Worm (Caenorhabditis elegans) whole organism, late embryonic: ENCODE results near the gene cat-2.

Experiments
- C38D4.7 ChIP-seq: fragments of 200-800 bp; sonication (Bioruptor generic); optimal IDR thresholded peaks from 2 replicates; lab custom pipeline; 2018; ENCODE audit warnings: mild to moderate bottlenecking, missing genetic modification characterization, moderate library complexity, missing compliant biosample characterization
- F13H6.1 ChIP-seq: sonication (generic microtip); optimal IDR thresholded peaks from 2 replicates; lab custom pipeline; 2016; ENCODE audit warnings: missing genetic modification characterization, missing compliant biosample characterization
- Y22D7AL.16 ChIP-seq: sonication (generic microtip); optimal IDR thresholded peaks from 2 replicates; lab custom pipeline; 2016; ENCODE audit warnings: missing genetic modification characterization, missing compliant biosample characterization
- ceh-14 ChIP-seq: sonication (generic microtip); optimal IDR thresholded peaks from 2 replicates; lab custom pipeline; 2016; ENCODE audit warnings: missing genotype, missing genetic modification characterization, missing compliant biosample characterization
- ceh-18 ChIP-seq: sonication (generic microtip); optimal IDR thresholded peaks from 2 replicates; lab custom pipeline; 2016; ENCODE audit warnings: missing genetic modification characterization, missing compliant biosample characterization
- ceh-19 ChIP-seq: fragments of 200-800 bp; sonication (Bioruptor generic); optimal IDR thresholded peaks from 2 replicates; lab custom pipeline; 2018; ENCODE audit warnings: mild to moderate bottlenecking, missing genetic modification characterization, missing compliant biosample characterization
- ceh-2 ChIP-seq: sonication (generic microtip); optimal IDR thresholded peaks from 2 replicates; lab custom pipeline; 2016; ENCODE audit warnings: missing genotype, missing genetic modification characterization, missing compliant biosample characterization
- ceh-24 ChIP-seq: sonication (generic microtip); optimal IDR thresholded peaks from 2 replicates; lab custom pipeline; 2016; ENCODE audit warnings: mild to moderate bottlenecking, missing genetic modification characterization, missing compliant biosample characterization
- ceh-30 ChIP-seq: fragments of 150-350 bp; optimal IDR thresholded peaks from 2 replicates; lab custom pipeline; 2014; ENCODE audit warnings: missing biosample characterization, missing genetic modification characterization
- ceh-31 ChIP-seq: sonication (generic microtip); optimal IDR thresholded peaks from 2 replicates; lab custom pipeline; 2016; ENCODE audit warnings: missing genetic modification characterization, missing compliant biosample characterization
- ceh-34 ChIP-seq: sonication (generic microtip); optimal IDR thresholded peaks from 2 replicates; lab custom pipeline; 2016; ENCODE audit warnings: mild to moderate bottlenecking, missing genetic modification characterization, missing compliant biosample characterization
- ceh-45 ChIP-seq: fragments of 200-800 bp; sonication (Bioruptor generic); IDR thresholded peaks from 2 replicates; pipeline ENCODE4 v1.3.6; 2022; ENCODE audit warnings: missing genetic modification reagents, missing genetic modification characterization, missing compliant biosample characterization
- ceh-48 ChIP-seq: sonication (generic microtip); optimal IDR thresholded peaks from 2 replicates; lab custom pipeline; 2016; ENCODE audit warnings: missing genetic modification characterization, inconsistent platforms, missing compliant biosample characterization
- ceh-9 ChIP-seq: sonication (generic microtip); optimal IDR thresholded peaks from 2 replicates; lab custom pipeline; 2016; ENCODE audit warnings: mild to moderate bottlenecking, missing genetic modification characterization, inconsistent platforms, missing compliant biosample characterization
- che-1 ChIP-seq: sonication (generic microtip); optimal IDR thresholded peaks from 2 replicates; lab custom pipeline; 2016; ENCODE audit warnings: mild to moderate bottlenecking, missing genetic modification characterization, missing compliant biosample characterization
- dmd-4 ChIP-seq: sonication (generic microtip); optimal IDR thresholded peaks from 2 replicates; lab custom pipeline; 2016; ENCODE audit warnings: borderline replicate concordance, missing genetic modification characterization, missing compliant biosample characterization
- dve-1 ChIP-seq: sonication (generic microtip); optimal IDR thresholded peaks from 2 replicates; lab custom pipeline; 2017; ENCODE audit warnings: antibody characterized with exemption, mild to moderate bottlenecking, missing genetic modification characterization, missing compliant biosample characterization
- elt-2 ChIP-seq: sonication (generic microtip); optimal IDR thresholded peaks from 2 replicates; lab custom pipeline; 2016; ENCODE audit warnings: missing genetic modification reagents, missing genetic modification characterization, missing compliant biosample characterization
- ets-4 ChIP-seq: sonication (generic microtip); optimal IDR thresholded peaks from 2 replicates; lab custom pipeline; 2016; ENCODE audit warnings: missing genetic modification characterization, missing compliant biosample characterization
- eyg-1 ChIP-seq: sonication (generic microtip); optimal IDR thresholded peaks from 2 replicates; lab custom pipeline; 2016; ENCODE audit warnings: missing genotype, missing genetic modification characterization, missing compliant biosample characterization
- fax-1 ChIP-seq: sonication (generic microtip); optimal IDR thresholded peaks from 2 replicates; lab custom pipeline; 2016; ENCODE audit warnings: missing genotype, missing genetic modification characterization, missing compliant biosample characterization
- fkh-6 ChIP-seq: sonication (generic microtip); optimal IDR thresholded peaks from 2 replicates; lab custom pipeline; 2016; ENCODE audit warnings: missing genetic modification characterization, missing compliant biosample characterization
- hlh-15 ChIP-seq: sonication (generic microtip); optimal IDR thresholded peaks from 2 replicates; lab custom pipeline; 2016; ENCODE audit warnings: missing genetic modification characterization, missing compliant biosample characterization
- hlh-6 ChIP-seq: sonication (generic microtip); optimal IDR thresholded peaks from 2 replicates; lab custom pipeline; 2016; ENCODE audit warnings: missing genotype, missing genetic modification characterization, missing compliant biosample characterization
- hlh-8 ChIP-seq: sonication (generic microtip); optimal IDR thresholded peaks from 2 replicates; lab custom pipeline; 2016; ENCODE audit warnings: missing genotype, missing genetic modification characterization, missing compliant biosample characterization
- lin-11 ChIP-seq: fragments of 200-800 bp; sonication (Bioruptor generic); optimal IDR thresholded peaks from 2 replicates; lab custom pipeline; 2018; ENCODE audit warnings: mild to moderate bottlenecking, missing genetic modification characterization, missing compliant biosample characterization
- madf-2 ChIP-seq: sonication (generic microtip); optimal IDR thresholded peaks from 2 replicates; lab custom pipeline; 2017; ENCODE audit warnings: missing genetic modification characterization, missing compliant biosample characterization
- nfya-1 ChIP-seq: sonication (generic microtip); optimal IDR thresholded peaks from 2 replicates; lab custom pipeline; 2017; ENCODE audit warnings: missing genetic modification characterization, mild to moderate bottlenecking, missing compliant biosample characterization, antibody characterized with exemption, moderate library complexity
- nhr-232 ChIP-seq: sonication (generic microtip); optimal IDR thresholded peaks from 2 replicates; lab custom pipeline; 2016; ENCODE audit warnings: missing genetic modification characterization, missing compliant biosample characterization
- npax-4 ChIP-seq: sonication (generic microtip); optimal IDR thresholded peaks from 2 replicates; lab custom pipeline; 2016; ENCODE audit warnings: missing genetic modification characterization, missing compliant biosample characterization
- odd-2 ChIP-seq: sonication (generic microtip); optimal IDR thresholded peaks from 2 replicates; lab custom pipeline; 2017; ENCODE audit warnings: antibody characterized with exemption, mild to moderate bottlenecking, missing genetic modification characterization, missing compliant biosample characterization
- pag-3 ChIP-seq: sonication (generic microtip); optimal IDR thresholded peaks from 2 replicates; lab custom pipeline; 2016; ENCODE audit warnings: missing compliant biosample characterization, missing genetic modification characterization, borderline replicate concordance
- pat-9 ChIP-seq: fragments of 200-800 bp; sonication (Bioruptor generic); optimal IDR thresholded peaks from 2 replicates; lab custom pipeline; 2018; ENCODE audit warnings: mild to moderate bottlenecking, missing genetic modification characterization, moderate library complexity, missing compliant biosample characterization
- pax-1 ChIP-seq: fragments of 150-350 bp; optimal IDR thresholded peaks from 2 replicates; lab custom pipeline; 2014; ENCODE audit warnings: missing biosample characterization, missing genetic modification characterization
- pha-2 ChIP-seq: sonication (generic microtip); optimal IDR thresholded peaks from 2 replicates; lab custom pipeline; 2017; ENCODE audit warnings: mild to moderate bottlenecking, missing genetic modification characterization, missing compliant biosample characterization
- pqm-1 ChIP-seq: sonication (generic microtip); optimal IDR thresholded peaks from 2 replicates; lab custom pipeline; 2016; ENCODE audit warnings: missing genetic modification characterization, missing compliant biosample characterization
- ref-2 ChIP-seq: sonication (generic microtip); optimal IDR thresholded peaks from 2 replicates; lab custom pipeline; 2016; ENCODE audit warnings: missing genetic modification characterization, missing compliant biosample characterization
- sdc-2 ChIP-seq: sonication (generic microtip); optimal IDR thresholded peaks from 2 replicates; lab custom pipeline; 2016; ENCODE audit warnings: missing genotype, missing genetic modification characterization, missing compliant biosample characterization
- sox-2 ChIP-seq: fragments of 200-800 bp; sonication (Bioruptor generic); IDR thresholded peaks from 2 replicates; pipeline ENCODE4 v1.3.6; 2022; ENCODE audit warnings: missing genetic modification reagents, missing genetic modification characterization, missing compliant biosample characterization
- sox-4 ChIP-seq: sonication (generic microtip); optimal IDR thresholded peaks from 2 replicates; lab custom pipeline; 2017; ENCODE audit warnings: mild to moderate bottlenecking, missing genetic modification characterization, inconsistent platforms, missing compliant biosample characterization
- tbx-7 ChIP-seq: sonication (generic microtip); optimal IDR thresholded peaks from 2 replicates; lab custom pipeline; 2016; ENCODE audit warnings: missing genotype, missing genetic modification characterization, missing compliant biosample characterization
- ttx-3 ChIP-seq: sonication (generic microtip); optimal IDR thresholded peaks from 2 replicates; lab custom pipeline; 2016; ENCODE audit warnings: missing genetic modification reagents, missing genetic modification characterization, missing compliant biosample characterization
- unc-3 ChIP-seq, 2 experiments: fragments of 200-800 bp in 1 of 2; sonication (Bioruptor generic) in 1 of 2; sonication (generic microtip) in 1 of 2; conservative IDR thresholded peaks in 1 of 2; optimal IDR thresholded peaks in 1 of 2; 2 replicates each; pipeline versions ENCODE4 v1.3.6 to Lab custom; 2016 to 2022; ENCODE audit warnings: missing compliant biosample characterization in 2 of 2, missing genetic modification characterization in 2 of 2, missing genetic modification reagents in 1 of 2
- unc-55 ChIP-seq: sonication (generic microtip); optimal IDR thresholded peaks from 2 replicates; lab custom pipeline; 2017; ENCODE audit warnings: missing biosample characterization, missing genetic modification reagents, missing genetic modification characterization
- unc-86 ChIP-seq: sonication (generic microtip); optimal IDR thresholded peaks from 2 replicates; lab custom pipeline; 2016; ENCODE audit warnings: missing genetic modification characterization, missing compliant biosample characterization

The cat-2 gene

DNA sequence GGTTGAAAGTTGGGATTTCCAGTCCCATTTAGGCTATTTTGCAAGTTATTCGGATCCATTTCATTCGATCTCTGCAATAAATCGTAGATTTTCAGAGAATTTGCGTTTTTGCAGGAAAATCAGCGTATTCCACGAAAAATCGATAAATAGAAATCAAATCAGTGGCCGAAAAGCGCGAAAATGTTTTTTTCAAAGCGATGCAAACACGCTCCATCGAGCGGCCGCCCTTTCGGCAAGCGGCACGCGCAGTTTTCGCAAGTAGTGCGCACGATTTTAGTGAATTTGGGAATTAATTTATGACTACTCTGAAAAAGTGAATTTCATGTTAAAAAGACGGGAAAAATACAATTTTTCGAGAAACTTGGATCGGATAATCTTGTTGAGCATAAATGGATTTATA, 2.5 kb upstream of the cat-2 start (continued):
- TF ChIP-seq ref-2 (tag; lab: Kevin White, UChicago) (peak; percentile 90), pha-2 (tag; lab: Kevin White, UChicago) (peak; percentile 74), hlh-8 (tag; lab: Kevin White, UChicago) (peak; percentile 77), ceh-45 (GFP tag; lab: Robert Waterston, UW) (0 out of 2 replicates have a peak, but pooled peaks have one; percentile 45), ceh-2 (tag; lab: Kevin White, UChicago) (peak; percentile 82), unc-86 (peak; percentile 83), Y22D7AL.16 (peak; percentile 50), eyg-1 (tag; lab: Kevin White, UChicago) (peak; percentile 76), ceh-9 (no peak), ttx-3 (tag; lab: Kevin White, UChicago) (peak; percentile 72), npax-4 (tag; lab: Kevin White, UChicago) (peak; percentile 43), pqm-1 (peak; percentile 92), C38D4.7 (GFP tag; lab: Kevin White, UChicago) (peak; percentile 26), ceh-24 (tag; lab: Kevin White, UChicago) (peak; percentile 62), hlh-15 (tag; lab: Kevin White, UChicago) (peak; percentile 66), pag-3 (tag; lab: Kevin White, UChicago) (peak; percentile 84), elt-2 (tag; lab: Kevin White, UChicago) (peak; percentile 89), dmd-4 (peak; percentile 80), ets-4 (tag; lab: Kevin White, UChicago) (peak; percentile 60), unc-3 (GFP tag; conservative IDR thresholded peaks at IDR 0.05; lab: Robert Waterston, UW) (peak; percentile 71; the same call in 1 of the 2 replicates), unc-3 (tag; optimal IDR thresholded peaks at IDR 0.05; lab: Kevin White, UChicago) (peak; percentile 58), pax-1 (tag; lab: Kevin White, UChicago) (peak; percentile 48), unc-55 (peak; percentile 61), nfya-1 (tag; lab: Kevin White, UChicago) (peak; percentile 93), fax-1 (tag; lab: Kevin White, UChicago) (peak; percentile 79), odd-2 (tag; lab: Kevin White, UChicago) (peak; percentile 32), sox-2 (no peak), F13H6.1 (tag; lab: Kevin White, UChicago) (peak; percentile 73), sox-4 (peak; percentile 61), ceh-30 (tag; lab: Kevin White, UChicago) (peak; percentile 68), ceh-34 (tag; lab: Kevin White, UChicago) (peak; percentile 88), ceh-14 (peak; percentile 86), ceh-19 (GFP tag; lab: Kevin White, UChicago) (peak; percentile 74), ceh-18 (tag; lab: Kevin White, UChicago) (peak; percentile 92), ceh-48 (peak; percentile 97), hlh-6 (tag; lab: Kevin White, UChicago) (peak; percentile 81), nhr-232 (peak; percentile 57), pat-9 (tag; lab: Kevin White, UChicago) (peak; percentile 76), fkh-6 (tag; lab: Kevin White, UChicago) (peak; percentile 53), lin-11 (peak; percentile 59), sdc-2 (tag; lab: Kevin White, UChicago) (peak; percentile 65), dve-1 (tag; lab: Kevin White, UChicago) (peak; percentile 42), che-1 (peak; percentile 55), ceh-31 (tag; lab: Kevin White, UChicago) (peak; percentile 92), tbx-7 (tag; lab: Kevin White, UChicago) (peak; percentile 77), madf-2 (tag; lab: Kevin White, UChicago) (peak; percentile 66)
